Fruit fly (Drosophila melanogaster) whole organism, embryonic: ENCODE results near the gene prt.
A peak's percentile ranks its signal among the peaks of the same experiment; 100 is the strongest.

ENCODE experiments used
- Abd-B ChIP-seq: fragments of 200-800 bp; sonication (Bioruptor generic); optimal IDR thresholded peaks from 2 replicates; lab custom pipeline; 2018; ENCODE audit warnings: missing biosample characterization, mild to moderate bottlenecking, missing genetic modification characterization, moderate library complexity
- Aef1 ChIP-seq: fragments of 200-800 bp; sonication (Bioruptor generic); IDR thresholded peaks from 3 replicates; pipeline ENCODE4 v1.3.6; 2022; ENCODE audit warnings: missing biosample characterization, missing genetic modification characterization
- B-H1 ChIP-seq: fragments of 200-800 bp; sonication (Bioruptor generic); IDR thresholded peaks from 3 replicates; pipeline ENCODE4 v1.3.6; 2022; ENCODE audit warnings: missing biosample characterization, missing genetic modification characterization
- Blimp-1 ChIP-seq: fragments of 200-800 bp; sonication (Bioruptor generic); optimal IDR thresholded peaks from 3 replicates; lab custom pipeline; 2018; ENCODE audit warnings: missing biosample characterization, missing genetic modification characterization, mild to moderate bottlenecking, moderate library complexity, missing genetic modification reagents
- BtbVII ChIP-seq: fragments of 200-800 bp; sonication (Bioruptor generic); optimal IDR thresholded peaks from 3 replicates; lab custom pipeline; 2017; ENCODE audit warnings: missing biosample characterization, mild to moderate bottlenecking, missing genetic modification characterization
- CG10366 ChIP-seq: fragments of 200-800 bp; sonication (Bioruptor generic); IDR thresholded peaks from 2 replicates; pipeline ENCODE4 v1.3.6; 2022; ENCODE audit warnings: missing biosample characterization, missing genetic modification characterization
- CG11560 ChIP-seq: fragments of 200-800 bp; sonication (Bioruptor generic); IDR thresholded peaks from 3 replicates; pipeline ENCODE4 v1.3.6; 2022; ENCODE audit warnings: missing biosample characterization, missing genetic modification characterization
- CG11695 ChIP-seq: fragments of 200-800 bp; sonication (Bioruptor generic); IDR thresholded peaks from 3 replicates; pipeline ENCODE4 v1.3.6; 2022; ENCODE audit warnings: missing biosample characterization, missing genetic modification characterization
- CG14014 ChIP-seq: fragments of 200-800 bp; sonication (Bioruptor generic); IDR thresholded peaks from 2 replicates; pipeline ENCODE4 v1.3.6; 2022; ENCODE audit warnings: missing biosample characterization, missing genetic modification characterization
- CG15601 ChIP-seq: fragments of 200-800 bp; sonication (Bioruptor generic); optimal IDR thresholded peaks from 3 replicates; lab custom pipeline; 2019; ENCODE audit warnings: missing biosample characterization, mild to moderate bottlenecking, missing genetic modification characterization, moderate library complexity
- CG17186 ChIP-seq: fragments of 200-800 bp; sonication (Bioruptor generic); optimal IDR thresholded peaks from 3 replicates; lab custom pipeline; 2017; ENCODE audit warnings: missing biosample characterization, missing genetic modification reagents, missing genetic modification characterization
- CG17359 ChIP-seq: fragments of 200-800 bp; sonication (Bioruptor generic); optimal IDR thresholded peaks from 3 replicates; lab custom pipeline; 2018; ENCODE audit warnings: missing biosample characterization, mild to moderate bottlenecking, missing genetic modification characterization, moderate library complexity
- CG32767 ChIP-seq: fragments of 200-800 bp; sonication (Bioruptor generic); IDR thresholded peaks from 2 replicates; pipeline ENCODE4 v1.3.6; 2022; ENCODE audit warnings: missing biosample characterization, missing genetic modification characterization
- CG3281 ChIP-seq: fragments of 200-800 bp; sonication (Bioruptor generic); optimal IDR thresholded peaks from 3 replicates; lab custom pipeline; 2017; ENCODE audit warnings: missing biosample characterization, mild to moderate bottlenecking, missing genetic modification characterization
- CG3407 ChIP-seq: fragments of 200-800 bp; sonication (Bioruptor generic); optimal IDR thresholded peaks from 2 replicates; lab custom pipeline; 2018; ENCODE audit warnings: missing biosample characterization, mild to moderate bottlenecking, missing genetic modification characterization
- CG4328 ChIP-seq: fragments of 200-800 bp; sonication (Bioruptor generic); optimal IDR thresholded peaks from 3 replicates; lab custom pipeline; 2017; ENCODE audit warnings: missing biosample characterization, missing genetic modification reagents, missing genetic modification characterization
- CG4730 ChIP-seq: fragments of 200-800 bp; sonication (Bioruptor generic); IDR thresholded peaks from 2 replicates; pipeline ENCODE4 v1.3.6; 2022; ENCODE audit warnings: missing biosample characterization, missing genetic modification characterization
- CG5245 ChIP-seq: fragments of 200-800 bp; sonication (Bioruptor generic); optimal IDR thresholded peaks from 3 replicates; lab custom pipeline; 2016; ENCODE audit warnings: missing biosample characterization, missing genetic modification characterization
- CG6854 ChIP-seq: fragments of 200-800 bp; sonication (Bioruptor generic); optimal IDR thresholded peaks from 3 replicates; lab custom pipeline; 2017; ENCODE audit warnings: missing biosample characterization, mild to moderate bottlenecking, missing genetic modification characterization
- CG9932 ChIP-seq: fragments of 200-800 bp; sonication (Bioruptor generic); IDR thresholded peaks from 2 replicates; pipeline ENCODE4 v1.3.6; 2022; ENCODE audit warnings: missing biosample characterization, missing genetic modification characterization
- Camta ChIP-seq: fragments of 200-800 bp; sonication (Bioruptor generic); optimal IDR thresholded peaks from 2 replicates; lab custom pipeline; 2016; ENCODE audit warnings: missing biosample characterization, missing genetic modification characterization
- Dbx ChIP-seq: fragments of 200-800 bp; sonication (Bioruptor generic); IDR thresholded peaks from 3 replicates; pipeline ENCODE4 v1.3.6; 2022; ENCODE audit warnings: missing biosample characterization, missing genetic modification characterization
- Dp ChIP-seq: fragments of 200-800 bp; sonication (Bioruptor generic); optimal IDR thresholded peaks from 2 replicates; lab custom pipeline; 2018; ENCODE audit warnings: missing biosample characterization, mild to moderate bottlenecking, missing genetic modification characterization, moderate library complexity
- Ets65A ChIP-seq: fragments of 200-800 bp; sonication (Bioruptor generic); peaks from one replicate; lab custom pipeline; 2016; ENCODE audit warnings: missing biosample characterization, missing genetic modification characterization
- GATAe ChIP-seq: fragments of 200-800 bp; sonication (Bioruptor generic); conservative IDR thresholded peaks from 2 replicates; pipeline ENCODE4 v1.3.6; 2022; ENCODE audit warnings: missing biosample characterization, missing genetic modification characterization
- Hr51 ChIP-seq, 2 experiments: fragments of 200-800 bp; sonication (Bioruptor generic); optimal IDR thresholded peaks; 2 replicates in 1 of 2; 3 replicates in 1 of 2; lab custom pipeline; 2016 to 2018; ENCODE audit warnings: missing biosample characterization in 2 of 2, missing genetic modification characterization in 2 of 2, mild to moderate bottlenecking in 1 of 2, moderate library complexity in 1 of 2
- NC2α ChIP-seq: fragments of 200-800 bp; sonication (Bioruptor generic); optimal IDR thresholded peaks from 2 replicates; lab custom pipeline; 2016; ENCODE audit warnings: missing biosample characterization, missing genetic modification characterization
- Opbp ChIP-seq: fragments of 200-800 bp; sonication (Bioruptor generic); IDR thresholded peaks from 3 replicates; pipeline ENCODE4 v1.3.6; 2022; ENCODE audit warnings: missing biosample characterization, missing genetic modification characterization; ENCODE audit not compliant: partially characterized antibody
- Scr ChIP-seq: fragments of 200-800 bp; sonication (Bioruptor generic); IDR thresholded peaks from 2 replicates; pipeline ENCODE4 v1.3.6; 2022; ENCODE audit warnings: missing biosample characterization, missing genetic modification characterization; ENCODE audit not compliant: partially characterized antibody
- bbx ChIP-seq: fragments of 200-800 bp; sonication (Bioruptor generic); IDR thresholded peaks from 2 replicates; pipeline ENCODE4 v1.3.6; 2022; ENCODE audit warnings: missing biosample characterization, missing genetic modification characterization; ENCODE audit not compliant: partially characterized antibody
- bigmax ChIP-seq: fragments of 200-800 bp; sonication (Bioruptor generic); optimal IDR thresholded peaks from 2 replicates; lab custom pipeline; 2018; ENCODE audit warnings: missing biosample characterization, mild to moderate bottlenecking, missing genetic modification characterization
- bowl ChIP-seq: fragments of 200-800 bp; sonication (Bioruptor generic); IDR thresholded peaks from 2 replicates; pipeline ENCODE4 v1.3.6; 2022; ENCODE audit warnings: missing biosample characterization, missing genetic modification characterization
- chinmo ChIP-seq: fragments of 200-800 bp; sonication (Bioruptor generic); IDR thresholded peaks from 4 replicates; pipeline ENCODE4 v1.3.6; 2022; ENCODE audit warnings: missing biosample characterization, missing genetic modification characterization; ENCODE audit not compliant: partially characterized antibody
- chn ChIP-seq: fragments of 200-800 bp; sonication (Bioruptor generic); optimal IDR thresholded peaks from 2 replicates; lab custom pipeline; 2016; ENCODE audit warnings: missing biosample characterization, missing genetic modification characterization
- croc ChIP-seq: fragments of 200-800 bp; sonication (Bioruptor generic); conservative IDR thresholded peaks from 3 replicates; pipeline ENCODE4 v1.3.6; 2022; ENCODE audit warnings: missing biosample characterization, missing genetic modification characterization
- crol ChIP-seq: fragments of 200-800 bp; sonication (Bioruptor generic); IDR thresholded peaks from 2 replicates; pipeline ENCODE4 v1.3.6; 2022; ENCODE audit warnings: missing biosample characterization, missing genetic modification characterization
- eyg ChIP-seq: fragments of 200-800 bp; sonication (Bioruptor generic); optimal IDR thresholded peaks from 3 replicates; lab custom pipeline; 2016; ENCODE audit warnings: missing biosample characterization, missing genetic modification characterization
- grau ChIP-seq: fragments of 200-800 bp; optimal IDR thresholded peaks from 3 replicates; lab custom pipeline; 2019; ENCODE audit warnings: missing biosample characterization, mild to moderate bottlenecking, missing genetic modification characterization, moderate library complexity
- kah ChIP-seq: fragments of 200-800 bp; sonication (Bioruptor generic); optimal IDR thresholded peaks from 2 replicates; lab custom pipeline; 2018; ENCODE audit warnings: missing biosample characterization, mild to moderate bottlenecking, missing genetic modification characterization
- knrl ChIP-seq: fragments of 200-800 bp; sonication (Bioruptor generic); IDR thresholded peaks from 3 replicates; pipeline ENCODE4 v1.3.6; 2022; ENCODE audit warnings: missing biosample characterization, missing genetic modification characterization; ENCODE audit not compliant: partially characterized antibody
- lbe ChIP-seq: fragments of 200-800 bp; sonication (Bioruptor generic); optimal IDR thresholded peaks from 2 replicates; lab custom pipeline; 2016; ENCODE audit warnings: missing biosample characterization, mild to moderate bottlenecking, missing genetic modification characterization
- lilli ChIP-seq: fragments of 200-800 bp; sonication (Bioruptor generic); optimal IDR thresholded peaks from 3 replicates; lab custom pipeline; 2016; ENCODE audit warnings: missing biosample characterization, missing genetic modification characterization
- scrt ChIP-seq: fragments of 200-800 bp; sonication (Bioruptor generic); optimal IDR thresholded peaks from 2 replicates; lab custom pipeline; 2018; ENCODE audit warnings: missing biosample characterization, mild to moderate bottlenecking, missing genetic modification characterization, moderate library complexity
- sim ChIP-seq: fragments of 200-800 bp; sonication (Bioruptor generic); IDR thresholded peaks from 2 replicates; pipeline ENCODE4 v1.3.6; 2022; ENCODE audit warnings: missing biosample characterization, missing genetic modification characterization
- so ChIP-seq: fragments of 200-800 bp; sonication (Bioruptor generic); IDR thresholded peaks from 3 replicates; pipeline ENCODE4 v1.3.6; 2022; ENCODE audit warnings: missing biosample characterization, missing genetic modification characterization
- trh ChIP-seq: fragments of 200-800 bp; sonication (Bioruptor generic); optimal IDR thresholded peaks from 2 replicates; lab custom pipeline; 2016; ENCODE audit warnings: missing biosample characterization, missing genetic modification characterization
- twi ChIP-seq: fragments of 200-800 bp; optimal IDR thresholded peaks from 2 replicates; lab custom pipeline; 2019; ENCODE audit warnings: missing biosample characterization, mild to moderate bottlenecking, missing genetic modification characterization, moderate library complexity
- wek ChIP-seq: fragments of 200-800 bp; sonication (Bioruptor generic); optimal IDR thresholded peaks from 3 replicates; lab custom pipeline; 2018; ENCODE audit warnings: missing biosample characterization, mild to moderate bottlenecking, missing genetic modification characterization, moderate library complexity

The prt gene

DNA sequence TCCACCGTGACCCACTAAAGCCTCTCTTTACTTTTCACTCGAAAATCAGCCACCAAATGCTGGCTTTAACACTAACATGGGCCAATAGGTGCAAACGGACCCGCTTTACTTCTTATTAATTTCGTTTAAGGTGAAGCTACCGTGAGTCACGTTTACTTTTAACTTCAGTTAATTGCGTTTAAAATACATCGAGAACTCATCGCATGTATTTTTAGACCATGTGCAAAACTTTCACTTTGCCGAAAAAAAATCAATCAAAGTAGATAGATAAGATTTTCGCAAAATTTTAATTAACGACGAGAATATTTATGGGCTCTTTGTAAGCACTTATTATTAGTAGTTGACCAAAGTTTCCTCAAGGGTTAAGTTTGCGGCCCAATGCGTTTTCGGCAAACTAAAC, 24.5 kb downstream of the prt start:
- TF ChIP-seq scrt (GFP tag; lab: Kevin White, UChicago) (no peak), eyg (GFP tag; lab: Kevin White, UChicago) (no peak), chinmo (GFP tag; lab: Robert Waterston, UW) (no peak), Blimp-1 (GFP tag; lab: Kevin White, UChicago) (no peak), CG11560 (tag; lab: Robert Waterston, UW) (no peak), bowl (GFP tag; lab: Robert Waterston, UW) (no peak), B-H1 (GFP tag; lab: Robert Waterston, UW) (no peak), CG4730 (GFP tag; lab: Robert Waterston, UW) (no peak), CG11695 (no peak), lilli (GFP tag; lab: Kevin White, UChicago) (no peak), Scr (no peak), knrl (GFP tag; lab: Robert Waterston, UW) (no peak), Dp (no peak)

DNA sequence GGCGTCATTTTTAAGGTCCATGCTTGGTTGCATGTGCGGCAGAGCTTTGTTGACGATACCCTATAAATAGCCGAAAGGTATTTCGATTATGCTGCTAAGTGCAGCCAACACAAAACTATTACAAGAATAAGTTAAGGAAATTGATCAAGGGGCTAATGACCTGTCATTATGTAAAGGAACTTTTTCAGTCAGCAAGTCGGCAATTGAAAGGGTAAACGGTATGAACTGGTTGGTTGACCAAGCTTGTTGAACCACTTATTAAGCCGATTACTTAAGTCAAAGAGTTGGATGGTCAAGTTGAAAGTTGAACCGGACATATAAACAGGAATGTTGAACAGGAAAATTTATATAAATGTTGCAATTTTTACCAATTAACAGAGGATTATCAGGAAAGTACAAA, 25.7 kb downstream of the prt start:
- no peak for TF ChIP-seq CG3281 (GFP tag; lab: Kevin White, UChicago)
- no peak for TF ChIP-seq twi (tag; lab: Kevin White, UChicago)
- no peak for TF ChIP-seq NC2α (GFP tag; lab: Kevin White, UChicago)
- no peak for TF ChIP-seq Opbp (GFP tag; lab: Robert Waterston, UW)
- no peak for TF ChIP-seq bigmax (GFP tag; lab: Kevin White, UChicago)
- no peak for TF ChIP-seq grau (tag; lab: Kevin White, UChicago)
- peak; percentile 16 for TF ChIP-seq Ets65A (GFP tag; lab: Kevin White, UChicago)
- TF ChIP-seq CG10366 (GFP tag; lab: Robert Waterston, UW): no peak
- no peak for TF ChIP-seq CG3407
- no peak for TF ChIP-seq Dp
- TF ChIP-seq CG4328 (GFP tag; lab: Kevin White, UChicago): no peak
- TF ChIP-seq BtbVII (GFP tag; lab: Kevin White, UChicago): no peak
- peak; percentile 64 for TF ChIP-seq CG15601
- no peak for TF ChIP-seq Dbx (GFP tag; lab: Robert Waterston, UW)
- TF ChIP-seq, all 482 proteins: peak for 2

DNA sequence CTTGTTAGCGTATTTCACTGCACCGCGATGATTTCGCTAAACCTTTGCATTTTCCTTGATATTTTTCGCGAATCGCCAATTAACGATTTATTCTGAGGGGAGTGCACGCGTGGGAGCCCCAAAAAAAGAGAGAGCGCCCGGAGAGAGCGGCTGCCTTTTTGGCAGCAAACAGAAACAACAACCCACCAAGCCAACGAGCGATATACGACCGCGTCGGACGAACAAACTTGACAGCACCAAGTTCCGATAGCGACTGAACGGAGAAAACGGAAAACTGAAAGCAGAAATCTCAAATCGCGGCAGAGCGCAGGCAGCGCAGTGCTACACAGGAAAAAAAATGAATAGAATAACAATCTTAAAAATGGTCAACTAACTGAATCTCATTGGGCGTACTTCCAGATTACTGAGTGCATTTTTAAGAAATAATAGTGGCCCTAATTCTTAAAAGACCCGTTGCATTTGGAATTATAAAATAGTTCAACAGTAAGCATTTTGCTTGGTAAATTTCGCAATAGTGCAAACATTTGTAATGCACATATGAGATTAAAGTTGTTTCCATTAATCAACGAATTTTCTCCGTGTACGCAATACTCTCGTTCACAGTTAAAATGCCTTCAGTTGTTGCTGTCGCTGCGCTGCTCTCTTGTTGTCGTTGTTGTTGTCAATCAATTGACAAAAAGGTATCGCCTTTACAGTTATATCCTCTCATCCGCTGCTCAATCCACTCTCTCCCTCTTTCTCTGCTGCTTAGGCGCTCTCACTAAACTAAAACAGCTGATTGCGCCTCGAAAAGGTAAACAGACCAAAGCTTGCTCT, 29.2 kb downstream of the prt start, which contains the start of gene CG31145:
Gene CG31145 (minus strand): TSS at position 259 of the 816 bp plus-strand sequence.
- TF ChIP-seq Camta (GFP tag; lab: Kevin White, UChicago) (peak; percentile 100), CG14014 (GFP tag; lab: Robert Waterston, UW) (peak; percentile 99), crol (GFP tag; lab: Robert Waterston, UW) (peak; percentile 73), Abd-B (GFP tag; lab: Kevin White, UChicago) (peak; percentile 100), sim (GFP tag; lab: Robert Waterston, UW) (peak; percentile 96), CG32767 (GFP tag; lab: Robert Waterston, UW) (peak; percentile 99), CG6854 (peak; percentile 99), bbx (GFP tag; lab: Robert Waterston, UW) (peak; percentile 62; the same call in 1 of the 2 replicates), so (peak; percentile 99), CG17359 (peak; percentile 100), chn (GFP tag; lab: Kevin White, UChicago) (peak; percentile 99), croc (peak; percentile 99), GATAe (GFP tag; lab: Robert Waterston, UW) (peak; percentile 99), wek (GFP tag; lab: Kevin White, UChicago) (peak; percentile 93), CG17186 (GFP tag; lab: Kevin White, UChicago) (peak; percentile 96), CG9932 (GFP tag; lab: Robert Waterston, UW) (peak; percentile 98), Aef1 (GFP tag; lab: Robert Waterston, UW) (peak; percentile 99), trh (GFP tag; lab: Kevin White, UChicago) (peak; percentile 99), CG5245 (GFP tag; lab: Kevin White, UChicago) (peak; percentile 99), lbe (GFP tag; lab: Kevin White, UChicago) (peak; percentile 97), kah (peak; percentile 97), Hr51 (GFP tag; optimal IDR thresholded peaks at IDR 0.05; lab: Kevin White, UChicago) (peak; percentile 99 to 100)
